Worm (Caenorhabditis elegans) whole organism, late embryonic: ENCODE measurements around the gene igeg-2.

Experiments used
- C08G9.2 ChIP-seq: sonication (generic microtip); optimal IDR thresholded peaks from 2 replicates; lab custom pipeline; 2016; ENCODE audit warnings: mild to moderate bottlenecking, missing genetic modification characterization, moderate library complexity, missing compliant biosample characterization
- C38D4.7 ChIP-seq: fragments of 200-800 bp; sonication (Bioruptor generic); optimal IDR thresholded peaks from 2 replicates; lab custom pipeline; 2018; ENCODE audit warnings: mild to moderate bottlenecking, missing genetic modification characterization, moderate library complexity, missing compliant biosample characterization
- F13H6.1 ChIP-seq: sonication (generic microtip); optimal IDR thresholded peaks from 2 replicates; lab custom pipeline; 2016; ENCODE audit warnings: missing genetic modification characterization, missing compliant biosample characterization
- K02D7.2 ChIP-seq: sonication (generic microtip); optimal IDR thresholded peaks from 2 replicates; lab custom pipeline; 2017; ENCODE audit warnings: mild to moderate bottlenecking, missing genetic modification characterization, missing compliant biosample characterization
- K09A11.1 ChIP-seq: sonication (generic microtip); optimal IDR thresholded peaks from 2 replicates; lab custom pipeline; 2017; ENCODE audit warnings: antibody characterized with exemption, mild to moderate bottlenecking, missing genetic modification characterization, missing compliant biosample characterization; ENCODE audit not compliant: insufficient read depth
- Y22D7AL.16 ChIP-seq: sonication (generic microtip); optimal IDR thresholded peaks from 2 replicates; lab custom pipeline; 2016; ENCODE audit warnings: missing genetic modification characterization, missing compliant biosample characterization
- ama-1 ChIP-seq: fragments of 150-350 bp; optimal IDR thresholded peaks from 2 replicates; lab custom pipeline; 2014
- ceh-18 ChIP-seq: sonication (generic microtip); optimal IDR thresholded peaks from 2 replicates; lab custom pipeline; 2016; ENCODE audit warnings: missing genetic modification characterization, missing compliant biosample characterization
- ceh-22 ChIP-seq: sonication (generic microtip); optimal IDR thresholded peaks from 2 replicates; lab custom pipeline; 2017; ENCODE audit warnings: missing biosample characterization, missing genetic modification characterization
- ceh-30 ChIP-seq: fragments of 150-350 bp; optimal IDR thresholded peaks from 2 replicates; lab custom pipeline; 2014; ENCODE audit warnings: missing biosample characterization, missing genetic modification characterization
- ceh-34 ChIP-seq: sonication (generic microtip); optimal IDR thresholded peaks from 2 replicates; lab custom pipeline; 2016; ENCODE audit warnings: mild to moderate bottlenecking, missing genetic modification characterization, missing compliant biosample characterization
- ceh-45 ChIP-seq: fragments of 200-800 bp; sonication (Bioruptor generic); IDR thresholded peaks from 2 replicates; pipeline ENCODE4 v1.3.6; 2022; ENCODE audit warnings: missing genetic modification reagents, missing genetic modification characterization, missing compliant biosample characterization
- ceh-6 ChIP-seq: fragments of 200-800 bp; sonication (Bioruptor generic); optimal IDR thresholded peaks from 2 replicates; lab custom pipeline; 2018; ENCODE audit warnings: mild to moderate bottlenecking, missing genetic modification characterization, missing compliant biosample characterization
- ceh-9 ChIP-seq: sonication (generic microtip); optimal IDR thresholded peaks from 2 replicates; lab custom pipeline; 2016; ENCODE audit warnings: mild to moderate bottlenecking, missing genetic modification characterization, inconsistent platforms, missing compliant biosample characterization
- elt-2 ChIP-seq: sonication (generic microtip); optimal IDR thresholded peaks from 2 replicates; lab custom pipeline; 2016; ENCODE audit warnings: missing genetic modification reagents, missing genetic modification characterization, missing compliant biosample characterization
- ets-4 ChIP-seq: sonication (generic microtip); optimal IDR thresholded peaks from 2 replicates; lab custom pipeline; 2016; ENCODE audit warnings: missing genetic modification characterization, missing compliant biosample characterization
- eyg-1 ChIP-seq: sonication (generic microtip); optimal IDR thresholded peaks from 2 replicates; lab custom pipeline; 2016; ENCODE audit warnings: missing genotype, missing genetic modification characterization, missing compliant biosample characterization
- fkh-10 ChIP-seq: fragments of 150-350 bp; optimal IDR thresholded peaks from 2 replicates; lab custom pipeline; 2014; ENCODE audit warnings: missing biosample characterization, missing genetic modification reagents, missing genetic modification characterization
- fkh-6 ChIP-seq: sonication (generic microtip); optimal IDR thresholded peaks from 2 replicates; lab custom pipeline; 2016; ENCODE audit warnings: missing genetic modification characterization, missing compliant biosample characterization
- hlh-13 ChIP-seq: fragments of 200-800 bp; sonication (Bioruptor generic); optimal IDR thresholded peaks from 2 replicates; lab custom pipeline; 2018; ENCODE audit warnings: mild to moderate bottlenecking, missing genetic modification characterization, missing compliant biosample characterization
- hlh-15 ChIP-seq: sonication (generic microtip); optimal IDR thresholded peaks from 2 replicates; lab custom pipeline; 2016; ENCODE audit warnings: missing genetic modification characterization, missing compliant biosample characterization
- hlh-30 ChIP-seq: sonication (generic microtip); optimal IDR thresholded peaks from 2 replicates; lab custom pipeline; 2017; ENCODE audit warnings: antibody characterized with exemption, missing genetic modification characterization, missing compliant biosample characterization; ENCODE audit not compliant: insufficient read depth
- hlh-6 ChIP-seq: sonication (generic microtip); optimal IDR thresholded peaks from 2 replicates; lab custom pipeline; 2016; ENCODE audit warnings: missing genotype, missing genetic modification characterization, missing compliant biosample characterization
- hlh-8 ChIP-seq: sonication (generic microtip); optimal IDR thresholded peaks from 2 replicates; lab custom pipeline; 2016; ENCODE audit warnings: missing genotype, missing genetic modification characterization, missing compliant biosample characterization
- lin-11 ChIP-seq: fragments of 200-800 bp; sonication (Bioruptor generic); optimal IDR thresholded peaks from 2 replicates; lab custom pipeline; 2018; ENCODE audit warnings: mild to moderate bottlenecking, missing genetic modification characterization, missing compliant biosample characterization
- madf-2 ChIP-seq: sonication (generic microtip); optimal IDR thresholded peaks from 2 replicates; lab custom pipeline; 2017; ENCODE audit warnings: missing genetic modification characterization, missing compliant biosample characterization
- odd-2 ChIP-seq: sonication (generic microtip); optimal IDR thresholded peaks from 2 replicates; lab custom pipeline; 2017; ENCODE audit warnings: antibody characterized with exemption, mild to moderate bottlenecking, missing genetic modification characterization, missing compliant biosample characterization
- pag-3 ChIP-seq: sonication (generic microtip); optimal IDR thresholded peaks from 2 replicates; lab custom pipeline; 2016; ENCODE audit warnings: missing compliant biosample characterization, missing genetic modification characterization, borderline replicate concordance
- pax-1 ChIP-seq: fragments of 150-350 bp; optimal IDR thresholded peaks from 2 replicates; lab custom pipeline; 2014; ENCODE audit warnings: missing biosample characterization, missing genetic modification characterization
- pha-2 ChIP-seq: sonication (generic microtip); optimal IDR thresholded peaks from 2 replicates; lab custom pipeline; 2017; ENCODE audit warnings: mild to moderate bottlenecking, missing genetic modification characterization, missing compliant biosample characterization
- pha-4 ChIP-seq: fragments of 150-350 bp; optimal IDR thresholded peaks from 2 replicates; lab custom pipeline; 2018; ENCODE audit warnings: missing biosample characterization, missing genetic modification reagents, missing genetic modification characterization
- pros-1 ChIP-seq: fragments of 150-350 bp; optimal IDR thresholded peaks from 2 replicates; lab custom pipeline; 2014; ENCODE audit warnings: missing biosample characterization, missing genetic modification reagents, missing genetic modification characterization
- ref-2 ChIP-seq: sonication (generic microtip); optimal IDR thresholded peaks from 2 replicates; lab custom pipeline; 2016; ENCODE audit warnings: missing genetic modification characterization, missing compliant biosample characterization
- rnt-1 ChIP-seq: sonication (generic microtip); optimal IDR thresholded peaks from 2 replicates; lab custom pipeline; 2016; ENCODE audit warnings: missing genetic modification characterization, missing compliant biosample characterization
- sox-4 ChIP-seq: sonication (generic microtip); optimal IDR thresholded peaks from 2 replicates; lab custom pipeline; 2017; ENCODE audit warnings: mild to moderate bottlenecking, missing genetic modification characterization, inconsistent platforms, missing compliant biosample characterization
- tbx-2 ChIP-seq: sonication (generic microtip); optimal IDR thresholded peaks from 2 replicates; lab custom pipeline; 2016; ENCODE audit warnings: missing genetic modification characterization, missing compliant biosample characterization
- tbx-7 ChIP-seq: sonication (generic microtip); optimal IDR thresholded peaks from 2 replicates; lab custom pipeline; 2016; ENCODE audit warnings: missing genotype, missing genetic modification characterization, missing compliant biosample characterization
- unc-42 ChIP-seq: sonication (generic microtip); optimal IDR thresholded peaks from 2 replicates; lab custom pipeline; 2016; ENCODE audit warnings: missing genotype, missing genetic modification characterization, missing compliant biosample characterization
- ztf-16 ChIP-seq: sonication (generic microtip); optimal IDR thresholded peaks from 2 replicates; lab custom pipeline; 2017; ENCODE audit warnings: missing genetic modification characterization, missing compliant biosample characterization

igeg-2 gene

ce11 chrX:11427550-11427949 lies 18.9 kb downstream of the igeg-2 start:
- TF ChIP-seq pros-1 (tag; lab: Kevin White, UChicago) (no peak), ceh-18 (tag; lab: Kevin White, UChicago) (no peak), tbx-2 (no peak), ceh-22 (tag; lab: Kevin White, UChicago) (no peak), lin-11 (no peak), K09A11.1 (tag; lab: Kevin White, UChicago) (no peak), rnt-1 (no peak), elt-2 (tag; lab: Kevin White, UChicago) (no peak), madf-2 (tag; lab: Kevin White, UChicago) (no peak)

- no peak for TF ChIP-seq fkh-6 (tag; lab: Kevin White, UChicago)
Observed at ce11 chrX:11426647-11427046, 19.8 kb downstream of the igeg-2 start.

ce11 chrX:11419988-11420387 lies 26.4 kb downstream of the igeg-2 start, which contains the start of gene F46C3.6:
Gene F46C3.6 (minus strand): TSS chrX:11420074.
- TF ChIP-seq ref-2 (peak; percentile 16), ceh-30 (no peak), Y22D7AL.16 (tag; lab: Kevin White, UChicago) (no peak)

- TF ChIP-seq ceh-45 (GFP tag; lab: Robert Waterston, UW) = no peak
- TF ChIP-seq hlh-30 (tag; lab: Kevin White, UChicago) = no peak
- TF ChIP-seq K02D7.2 (tag; lab: Kevin White, UChicago) = no peak
- TF ChIP-seq ceh-6 (GFP tag; lab: Kevin White, UChicago) = no peak
- no peak for TF ChIP-seq ets-4 (tag; lab: Kevin White, UChicago)
- TF ChIP-seq C08G9.2 (tag; lab: Kevin White, UChicago) = no peak
- no peak for TF ChIP-seq pha-4 (tag; lab: Kevin White, UChicago)
- no peak for TF ChIP-seq C38D4.7 (GFP tag; lab: Kevin White, UChicago)
- no peak for TF ChIP-seq F13H6.1 (tag; lab: Kevin White, UChicago)
- no peak for TF ChIP-seq pax-1 (tag; lab: Kevin White, UChicago)
- no peak for TF ChIP-seq tbx-7 (tag; lab: Kevin White, UChicago)
- no peak for TF ChIP-seq ztf-16 (tag; lab: Kevin White, UChicago)
- TF ChIP-seq eyg-1 = no peak
- TF ChIP-seq hlh-6 (tag; lab: Kevin White, UChicago) = no peak
- no peak for TF ChIP-seq sox-4
- TF ChIP-seq ceh-9 (tag; lab: Kevin White, UChicago) = no peak
- no peak for TF ChIP-seq ceh-22 (tag; lab: Kevin White, UChicago)
- TF ChIP-seq odd-2 = no peak
- TF ChIP-seq hlh-13 (GFP tag; lab: Kevin White, UChicago) = no peak
- TF ChIP-seq elt-2 (tag; lab: Kevin White, UChicago) = no peak
Observed at ce11 chrX:11418667-11419066, 27.8 kb downstream of the igeg-2 start, which contains the start of gene F46C3.2. Gene F46C3.2 (minus strand): TSS chrX:11418767.

- peak; percentile 32 for TF ChIP-seq elt-2 (tag; lab: Kevin White, UChicago)
- TF ChIP-seq ref-2 = peak; percentile 64
- TF ChIP-seq hlh-30 (tag; lab: Kevin White, UChicago) = peak; percentile 61
- TF ChIP-seq ceh-45 (GFP tag; lab: Robert Waterston, UW) = no peak
Observed at ce11 chrX:11414837-11415550, 31.4 kb downstream of the igeg-2 start, which contains the start of gene pek-1. Gene pek-1 (minus strand): TSS chrX:11414887.

ce11 chrX:11411675-11412074 lies 34.8 kb downstream of the igeg-2 start:
- TF ChIP-seq sox-4 (no peak), ceh-30 (no peak), ceh-34 (tag; lab: Kevin White, UChicago) (no peak), hlh-8 (no peak), madf-2 (tag; lab: Kevin White, UChicago) (no peak), unc-42 (tag; lab: Kevin White, UChicago) (no peak), pag-3 (no peak), ceh-6 (GFP tag; lab: Kevin White, UChicago) (no peak), ama-1 (lab: Kevin White, UChicago) (no peak), ztf-16 (tag; lab: Kevin White, UChicago) (no peak), hlh-15 (no peak), pha-4 (tag; lab: Kevin White, UChicago) (no peak), ceh-22 (tag; lab: Kevin White, UChicago) (no peak), pha-2 (tag; lab: Kevin White, UChicago) (no peak), fkh-10 (no peak)
- TF ChIP-seq, all 69 proteins: peak for 0
